Fruit fly (Drosophila melanogaster) whole organism, adult: Measurements from ENCODE around the gene ringer.
A peak's percentile ranks its signal among the peaks of the same experiment; 100 is the strongest.

Source experiments
- CG11617 ChIP-seq: fragments of 200-800 bp; sonication (Bioruptor generic); optimal IDR thresholded peaks from 2 replicates; lab custom pipeline; 2017; ENCODE audit warnings: mild to moderate bottlenecking, missing biosample characterization, missing genetic modification reagents, missing genetic modification characterization
- CG12768 ChIP-seq: fragments of 200-800 bp; sonication (Bioruptor generic); optimal IDR thresholded peaks from 2 replicates; lab custom pipeline; 2017; ENCODE audit warnings: missing biosample characterization, missing genetic modification characterization, mild to moderate bottlenecking, moderate library complexity, missing genetic modification reagents
- CG14711 ChIP-seq: fragments of 200-800 bp; sonication (Bioruptor generic); optimal IDR thresholded peaks from 2 replicates; lab custom pipeline; 2018; ENCODE audit warnings: missing biosample characterization, mild to moderate bottlenecking, missing genetic modification characterization, moderate library complexity
- CG1620 ChIP-seq: fragments of 200-800 bp; sonication (Bioruptor generic); optimal IDR thresholded peaks from 2 replicates; lab custom pipeline; 2016; ENCODE audit warnings: missing biosample characterization, missing genetic modification characterization
- CG33017 ChIP-seq: fragments of 200-800 bp; sonication (Bioruptor generic); optimal IDR thresholded peaks from 2 replicates; lab custom pipeline; 2018; ENCODE audit warnings: missing biosample characterization, mild to moderate bottlenecking, missing genetic modification characterization, moderate library complexity
- CG5204 ChIP-seq: fragments of 200-800 bp; sonication (Bioruptor generic); optimal IDR thresholded peaks from 2 replicates; lab custom pipeline; 2016; ENCODE audit warnings: missing biosample characterization, missing genetic modification characterization
- CG7045 ChIP-seq: fragments of 200-800 bp; sonication (Bioruptor generic); optimal IDR thresholded peaks from 2 replicates; lab custom pipeline; 2017; ENCODE audit warnings: missing biosample characterization, mild to moderate bottlenecking, missing genetic modification characterization
- CG7101 ChIP-seq: fragments of 200-800 bp; sonication (Bioruptor generic); optimal IDR thresholded peaks from 2 replicates; lab custom pipeline; 2018; ENCODE audit warnings: missing biosample characterization, mild to moderate bottlenecking, missing genetic modification characterization, moderate library complexity
- Clk ChIP-seq: fragments of 200-800 bp; sonication (Bioruptor generic); optimal IDR thresholded peaks from 2 replicates; lab custom pipeline; 2017; ENCODE audit warnings: missing biosample characterization, missing genetic modification characterization
- Crg-1 ChIP-seq: fragments of 200-800 bp; sonication (Bioruptor generic); optimal IDR thresholded peaks from 2 replicates; lab custom pipeline; 2016; ENCODE audit warnings: missing biosample characterization, missing genetic modification characterization
- Hr96 ChIP-seq: fragments of 200-800 bp; sonication (Bioruptor generic); optimal IDR thresholded peaks from 2 replicates; lab custom pipeline; 2016; ENCODE audit warnings: missing biosample characterization, missing genetic modification characterization
- Mnt ChIP-seq: fragments of 200-800 bp; sonication (Bioruptor generic); optimal IDR thresholded peaks from 2 replicates; lab custom pipeline; 2016; ENCODE audit warnings: missing biosample characterization, mild to moderate bottlenecking, missing genetic modification characterization
- bab1 ChIP-seq: fragments of 200-800 bp; sonication (Bioruptor generic); optimal IDR thresholded peaks from 3 replicates; lab custom pipeline; 2019; ENCODE audit warnings: missing biosample characterization, mild to moderate bottlenecking, missing genetic modification characterization, moderate library complexity
- cic ChIP-seq: fragments of 200-800 bp; sonication (Bioruptor generic); optimal IDR thresholded peaks from 2 replicates; lab custom pipeline; 2017; ENCODE audit warnings: missing biosample characterization, mild to moderate bottlenecking, missing genetic modification characterization, moderate library complexity
- cnc ChIP-seq, 2 experiments: fragments of >200 bp; optimal IDR thresholded peaks; 2 replicates each; lab custom pipeline; 2017
- kay ChIP-seq: fragments of 200-800 bp; sonication (Bioruptor generic); peaks from one replicate; lab custom pipeline; 2016; ENCODE audit warnings: missing biosample characterization, missing genetic modification characterization, borderline replicate concordance
- ovo ChIP-seq: fragments of 200-800 bp; sonication (Bioruptor generic); optimal IDR thresholded peaks from 2 replicates; lab custom pipeline; 2016; ENCODE audit warnings: missing biosample characterization, missing genetic modification characterization
- pad ChIP-seq: fragments of 200-800 bp; sonication (Bioruptor generic); optimal IDR thresholded peaks from 3 replicates; lab custom pipeline; 2017; ENCODE audit warnings: missing biosample characterization, missing genetic modification characterization, mild to moderate bottlenecking, moderate library complexity, missing genetic modification reagents
- tj ChIP-seq: fragments of 200-800 bp; sonication (Bioruptor generic); optimal IDR thresholded peaks from 3 replicates; lab custom pipeline; 2017; ENCODE audit warnings: missing biosample characterization, mild to moderate bottlenecking, missing genetic modification characterization, moderate library complexity
- toe ChIP-seq: fragments of 200-800 bp; sonication (Bioruptor generic); optimal IDR thresholded peaks from 2 replicates; lab custom pipeline; 2016; ENCODE audit warnings: missing biosample characterization, missing genetic modification characterization

ringer gene

DNA sequence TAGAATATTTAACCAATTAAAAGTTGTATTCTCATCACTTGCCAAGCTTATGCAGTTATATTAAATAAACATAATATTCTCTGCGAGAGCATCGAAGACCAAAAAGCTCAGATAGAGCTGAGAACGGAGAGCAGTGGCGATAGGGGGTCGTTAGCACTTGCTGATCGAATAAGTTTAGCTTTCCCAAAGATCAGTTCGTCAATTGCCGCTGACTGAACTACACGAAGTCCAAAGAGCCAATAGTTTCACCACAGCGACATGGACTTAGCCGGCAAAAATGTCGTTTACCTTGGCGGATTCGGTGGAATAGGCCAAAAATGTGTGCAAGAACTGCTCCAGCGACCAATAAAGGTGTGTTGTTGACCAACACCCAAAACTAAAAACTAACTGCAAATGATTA is 9.0 kb upstream of the ringer start, which contains the start of gene CG4842:
TSS of gene CG4842 (plus strand) at position 191 of the 400 bp plus-strand sequence.
- TF ChIP-seq pad (no peak), toe (GFP tag; lab: Kevin White, UChicago) (no peak), Hr96 (GFP tag; lab: Kevin White, UChicago) (no peak), Crg-1 (no peak)

DNA sequence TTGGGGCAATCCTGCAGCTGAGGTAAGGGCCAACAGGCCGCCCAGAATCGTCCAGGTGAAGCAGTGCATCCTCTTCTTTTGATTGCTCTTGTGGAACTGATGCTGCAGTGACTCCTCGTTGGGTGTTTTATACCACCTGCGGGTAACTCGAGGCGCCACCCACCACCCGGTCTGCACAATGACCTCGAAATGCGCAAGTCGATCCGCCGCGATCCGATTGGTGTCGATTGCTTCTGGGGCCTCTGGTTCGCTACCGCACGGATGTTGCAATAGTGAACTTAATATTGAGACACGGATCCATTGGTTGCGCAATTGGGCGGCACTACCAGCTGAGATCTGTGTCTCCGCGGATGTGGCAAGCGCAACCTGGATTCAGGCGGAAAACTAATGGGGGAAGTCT is 8.0 kb upstream of the ringer start, which contains the start of gene Cpr72Ec:
TSS of gene Cpr72Ec (minus strand) at position 101 of the 400 bp plus-strand sequence.
- TF ChIP-seq CG33017: no peak
- TF ChIP-seq ovo: no peak
- TF ChIP-seq Mnt (GFP tag; lab: Kevin White, UChicago): no peak
- no peak for TF ChIP-seq kay (GFP tag; lab: Kevin White, UChicago)
- no peak for TF ChIP-seq CG11617 (GFP tag; lab: Kevin White, UChicago)

DNA sequence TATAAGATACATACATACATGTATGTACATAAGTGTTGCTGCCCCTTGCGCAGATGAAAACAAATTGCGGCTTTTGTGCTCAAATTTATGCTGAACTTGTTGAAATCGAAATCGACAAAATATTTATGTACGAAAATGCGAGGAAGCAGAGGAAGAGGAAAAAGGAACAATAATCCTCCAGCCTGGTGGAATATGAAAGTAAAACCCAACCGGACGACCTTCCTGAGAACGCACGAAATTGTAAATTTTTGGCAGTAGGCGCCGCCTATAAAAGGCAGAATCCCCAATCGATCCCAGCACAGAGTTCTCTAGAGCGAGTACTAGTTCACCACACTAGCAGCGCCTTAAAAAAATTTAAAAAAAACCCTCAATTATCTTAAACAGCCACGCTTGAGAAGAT is 5.4 kb upstream of the ringer start, which contains the start of gene Cpr72Eb:
TSS of gene Cpr72Eb (plus strand) at position 301 of the 400 bp plus-strand sequence.
- TF ChIP-seq kay (GFP tag; lab: Kevin White, UChicago) (no peak), cic (no peak), Crg-1 (no peak)

DNA sequence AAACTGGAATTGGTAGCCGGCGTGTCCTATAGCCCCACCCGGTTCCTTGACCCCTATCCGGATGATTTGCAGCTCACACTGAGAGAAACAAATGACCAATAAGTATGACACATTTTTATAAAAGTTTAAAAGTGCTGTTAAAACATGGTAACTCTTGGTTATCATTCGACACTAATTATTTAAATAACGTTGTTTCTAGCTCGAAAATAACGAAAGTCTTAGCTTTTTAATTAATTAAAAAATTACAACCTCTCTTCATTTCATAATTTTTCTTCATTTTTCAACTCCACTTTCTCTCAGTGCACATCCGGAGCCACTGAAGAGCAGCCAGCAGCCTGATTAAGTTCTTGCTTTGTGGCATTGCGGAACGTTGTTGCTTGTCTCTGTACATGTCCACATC is 5.0 kb upstream of the ringer start:
- no peak for TF ChIP-seq cic
- no peak for TF ChIP-seq ovo
- TF ChIP-seq cnc (optimal IDR thresholded peaks at IDR 0.05; lab: Kevin White, UChicago): no peak
- TF ChIP-seq kay (GFP tag; lab: Kevin White, UChicago): no peak
- TF ChIP-seq CG1620: no peak
- no peak for TF ChIP-seq tj (GFP tag; lab: Kevin White, UChicago)

DNA sequence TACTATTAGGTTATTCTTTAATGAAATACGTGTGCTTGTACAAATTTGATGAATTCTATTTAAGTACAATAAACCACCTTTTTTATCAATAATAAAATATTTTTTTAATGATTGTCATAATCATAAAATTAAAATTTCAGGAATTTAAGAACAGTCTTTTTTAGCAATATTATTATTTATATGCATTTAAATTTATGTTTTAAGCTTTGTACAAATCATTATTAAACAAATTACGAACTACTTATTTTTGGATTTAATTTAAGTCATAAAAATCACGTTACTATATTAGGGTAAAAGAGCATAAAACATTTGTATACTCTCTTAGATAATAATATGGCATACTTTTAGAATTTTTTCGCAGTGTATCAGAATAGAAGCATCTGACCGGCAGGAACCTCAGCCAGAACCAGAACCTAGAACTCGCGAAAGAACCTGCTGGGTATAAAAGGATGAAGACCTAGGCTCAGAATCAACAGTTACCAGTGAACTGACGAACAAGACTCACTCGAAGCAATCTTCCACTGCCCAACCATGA is 3.0 kb upstream of the ringer start, which contains the start of gene Cpr72Ea:
TSS of gene Cpr72Ea (plus strand) at position 485 of the 535 bp plus-strand sequence.
- no peak for TF ChIP-seq pad
- no peak for TF ChIP-seq CG7045 (GFP tag; lab: Kevin White, UChicago)
- no peak for TF ChIP-seq toe (GFP tag; lab: Kevin White, UChicago)
- TF ChIP-seq Mnt (GFP tag; lab: Kevin White, UChicago): no peak
- TF ChIP-seq CG5204 (GFP tag; lab: Kevin White, UChicago): no peak
- no peak for TF ChIP-seq Hr96 (GFP tag; lab: Kevin White, UChicago)
- TF ChIP-seq CG14711 (tag; lab: Kevin White, UChicago): no peak
- no peak for TF ChIP-seq tj (GFP tag; lab: Kevin White, UChicago)
- no peak for TF ChIP-seq CG12768 (GFP tag; lab: Kevin White, UChicago)
- no peak for TF ChIP-seq cic
- no peak for TF ChIP-seq ovo

DNA sequence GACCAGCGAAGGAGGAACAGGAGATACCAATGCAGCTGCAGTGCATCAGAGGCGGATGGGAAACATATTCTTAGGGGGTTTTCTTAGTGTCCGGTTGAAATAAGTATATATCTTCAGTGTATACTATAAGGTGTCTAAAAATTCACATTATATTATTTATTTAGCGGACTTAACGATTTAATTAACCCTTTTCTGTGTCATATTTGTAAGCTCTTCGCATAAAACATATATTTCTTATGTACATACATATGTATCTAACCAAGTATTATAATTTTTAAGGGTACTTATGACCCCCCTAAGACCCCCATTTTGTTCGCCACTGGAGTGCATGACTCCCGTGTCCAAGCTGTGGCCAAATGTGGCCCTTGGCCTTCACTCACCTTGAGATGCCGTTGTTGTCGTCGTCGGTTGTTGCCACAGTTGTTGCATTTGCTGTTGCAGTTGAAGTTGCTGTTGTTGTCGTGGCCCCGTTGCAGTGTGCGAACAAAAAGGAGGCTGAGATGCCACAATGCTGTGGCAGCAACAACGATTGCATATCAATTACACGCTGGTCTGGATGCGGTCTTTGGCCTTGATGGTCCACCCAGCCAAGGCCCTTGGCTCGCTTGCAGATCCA is 2.1 kb upstream of the ringer start:
- TF ChIP-seq CG14711 (tag; lab: Kevin White, UChicago) (no peak), Crg-1 (no peak), ovo (no peak), toe (GFP tag; lab: Kevin White, UChicago) (no peak), cnc (optimal IDR thresholded peaks at IDR 0.05; lab: Kevin White, UChicago) (no peak), CG11617 (GFP tag; lab: Kevin White, UChicago) (no peak), pad (no peak), CG1620 (no peak), bab1 (GFP tag; lab: Kevin White, UChicago) (no peak), Mnt (GFP tag; lab: Kevin White, UChicago) (no peak), CG12768 (GFP tag; lab: Kevin White, UChicago) (no peak), Clk (GFP tag; lab: Kevin White, UChicago) (no peak), kay (GFP tag; lab: Kevin White, UChicago) (no peak), CG33017 (no peak), CG7101 (tag; lab: Kevin White, UChicago) (no peak), cic (no peak), tj (GFP tag; lab: Kevin White, UChicago) (no peak)

DNA sequence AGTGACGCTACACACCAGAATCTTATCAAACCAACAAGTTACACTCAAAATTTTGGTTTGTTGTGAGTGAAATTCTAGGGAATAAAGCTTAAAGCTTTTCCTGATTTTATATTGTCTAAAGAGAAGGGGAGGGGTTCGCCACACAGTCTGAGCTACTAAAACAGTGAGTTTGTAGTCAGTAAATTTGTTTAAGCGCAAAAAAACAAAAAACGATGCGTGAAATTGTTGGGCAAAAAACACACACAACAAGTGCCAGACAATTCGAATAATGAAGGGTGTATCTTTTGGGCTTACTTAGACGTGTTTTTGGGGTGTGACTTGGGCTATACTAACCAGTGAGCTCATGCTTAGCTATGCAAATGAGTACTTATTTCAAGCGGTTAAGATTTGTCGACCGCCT is 567 bp upstream of the ringer start:
- TF ChIP-seq tj (GFP tag; lab: Kevin White, UChicago) (no peak), CG12768 (GFP tag; lab: Kevin White, UChicago) (peak; percentile 39), kay (GFP tag; lab: Kevin White, UChicago) (peak; percentile 92)

DNA sequence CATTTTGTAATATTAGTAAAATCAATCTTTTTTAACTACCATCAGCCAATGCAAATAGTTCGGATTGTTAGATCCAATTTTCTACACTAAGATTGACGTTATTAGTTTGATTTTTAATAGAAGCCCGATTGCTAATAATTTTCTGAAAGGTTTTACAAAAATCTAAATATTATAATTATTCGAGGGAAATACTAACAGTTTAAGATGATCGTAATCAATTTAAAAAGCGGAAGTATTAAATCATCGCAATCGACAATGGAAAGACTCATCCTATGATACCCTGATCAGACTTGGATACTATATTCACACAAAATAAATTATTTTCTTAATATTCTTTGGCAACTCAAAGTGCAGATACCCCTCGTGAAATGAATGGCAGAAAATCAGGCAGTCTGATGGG is 1.4 kb downstream of the ringer start:
- no peak for TF ChIP-seq cnc (optimal IDR thresholded peaks at IDR 0.05; lab: Kevin White, UChicago)
- no peak for TF ChIP-seq pad
- no peak for TF ChIP-seq kay (GFP tag; lab: Kevin White, UChicago)
- no peak for TF ChIP-seq CG5204 (GFP tag; lab: Kevin White, UChicago)
- no peak for TF ChIP-seq CG1620
- TF ChIP-seq cic: no peak
- no peak for TF ChIP-seq CG12768 (GFP tag; lab: Kevin White, UChicago)
- no peak for TF ChIP-seq Hr96 (GFP tag; lab: Kevin White, UChicago)
- TF ChIP-seq Mnt (GFP tag; lab: Kevin White, UChicago): no peak
- no peak for TF ChIP-seq CG14711 (tag; lab: Kevin White, UChicago)
- no peak for TF ChIP-seq toe (GFP tag; lab: Kevin White, UChicago)
- no peak for TF ChIP-seq ovo
